Fruit fly (Drosophila melanogaster): ENCODE data around the gene CG31704.

CG31704 gene

DNA sequence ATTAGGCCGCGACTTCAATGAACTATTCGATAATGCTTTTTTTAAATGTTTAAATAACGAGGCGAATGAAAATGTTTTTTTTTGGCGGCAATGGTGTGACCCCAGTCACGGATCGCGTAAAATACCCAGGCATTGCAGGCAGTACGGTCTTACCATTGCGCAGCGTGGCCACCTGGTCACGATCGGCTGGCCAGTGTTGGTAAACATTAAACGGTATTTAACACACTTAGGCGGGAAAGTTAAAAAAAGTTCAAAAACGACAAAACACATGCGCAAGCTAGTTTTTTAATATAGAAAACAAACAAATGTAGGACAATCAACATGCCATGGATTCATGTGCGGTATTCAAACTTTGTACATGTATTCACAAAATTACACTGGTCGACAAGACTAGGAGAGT lies 11.2 kb upstream of the CG31704 start, which contains the start of gene esc (continued):
- TF ChIP-seq CG12744 (GFP tag; optimal IDR thresholded peaks at IDR 0.05): peak; percentile 15
- TF ChIP-seq bigmax (GFP tag; optimal IDR thresholded peaks at IDR 0.05): no peak
- TF ChIP-seq Ada2b (GFP tag; IDR thresholded peaks at IDR 0.05): no peak
- TF ChIP-seq Dip2 (GFP tag; IDR thresholded peaks at IDR 0.05): no peak
- TF ChIP-seq vnd (GFP tag; IDR thresholded peaks at IDR 0.05; ENCODE audit: partially characterized antibody): no peak
- no peak for TF ChIP-seq CG8281 (tag; optimal IDR thresholded peaks at IDR 0.05)
- TF ChIP-seq CG7357 (GFP tag; IDR thresholded peaks at IDR 0.05): no peak
- TF ChIP-seq Bgb (GFP tag; IDR thresholded peaks at IDR 0.05; ENCODE audit: partially characterized antibody): peak; percentile 26; the same call in 1 of the 2 replicates
- peak; percentile 62 for TF ChIP-seq nmo (GFP tag; optimal IDR thresholded peaks at IDR 0.05)
- TF ChIP-seq MTF-1 (GFP tag; optimal IDR thresholded peaks at IDR 0.05; ENCODE audit: borderline replicate concordance): no peak
- TF ChIP-seq so (GFP tag; IDR thresholded peaks at IDR 0.05): no peak
- no peak for TF ChIP-seq bowl (GFP tag; IDR thresholded peaks at IDR 0.05)
- no peak for TF ChIP-seq grn (GFP tag; optimal IDR thresholded peaks at IDR 0.05)
- no peak for TF ChIP-seq CG9437 (GFP tag; optimal IDR thresholded peaks at IDR 0.05)
- TF ChIP-seq Aef1 (GFP tag; IDR thresholded peaks at IDR 0.05): no peak
- no peak for TF ChIP-seq CG11560 (tag; IDR thresholded peaks at IDR 0.05)
- TF ChIP-seq sna (GFP tag; IDR thresholded peaks at IDR 0.05; ENCODE audit: partially characterized antibody): no peak
- TF ChIP-seq CG4820 (GFP tag; optimal IDR thresholded peaks at IDR 0.05): peak; percentile 26
- TF ChIP-seq Taf1 (GFP tag; IDR thresholded peaks at IDR 0.05): no peak
- no peak for TF ChIP-seq nom (GFP tag; optimal IDR thresholded peaks at IDR 0.05)
- no peak for TF ChIP-seq CG6683 (GFP tag; optimal IDR thresholded peaks at IDR 0.05)
- TF ChIP-seq Gug (GFP tag; IDR thresholded peaks at IDR 0.05): no peak
- peak; percentile 52 for TF ChIP-seq HLH54F (GFP tag; optimal IDR thresholded peaks at IDR 0.05)
- TF ChIP-seq tio (GFP tag; optimal IDR thresholded peaks at IDR 0.05): no peak
- TF ChIP-seq lola (GFP tag; optimal IDR thresholded peaks at IDR 0.05): no peak
- TF ChIP-seq CG18599 (GFP tag; optimal IDR thresholded peaks at IDR 0.05): no peak
- no peak for TF ChIP-seq sd (tag; optimal IDR thresholded peaks at IDR 0.05)
- no peak for TF ChIP-seq chm (GFP tag; IDR thresholded peaks at IDR 0.05)
- TF ChIP-seq CG42726 (GFP tag; IDR thresholded peaks at IDR 0.05; ENCODE audit: partially characterized antibody): no peak
- TF ChIP-seq CG9215 (GFP tag; IDR thresholded peaks at IDR 0.05): no peak
- peak; percentile 62 for TF ChIP-seq zen (tag; optimal IDR thresholded peaks at IDR 0.05)
- TF ChIP-seq lab (GFP tag; optimal IDR thresholded peaks at IDR 0.05): peak; percentile 36
- no peak for TF ChIP-seq CG16863 (GFP tag; optimal IDR thresholded peaks at IDR 0.05)
- TF ChIP-seq CG31441 (GFP tag; IDR thresholded peaks at IDR 0.05): no peak
- no peak for TF ChIP-seq CG11696 (GFP tag; IDR thresholded peaks at IDR 0.05)
- peak; percentile 39 for TF ChIP-seq CG13624 (GFP tag; optimal IDR thresholded peaks at IDR 0.05)
- TF ChIP-seq Hr78 (GFP tag; optimal IDR thresholded peaks at IDR 0.05): no peak
- TF ChIP-seq slou (GFP tag; optimal IDR thresholded peaks at IDR 0.05): no peak
- peak; percentile 39 for TF ChIP-seq lilli (GFP tag; optimal IDR thresholded peaks at IDR 0.05)
- no peak for TF ChIP-seq exex (tag; optimal IDR thresholded peaks at IDR 0.05)
- no peak for TF ChIP-seq gt (GFP tag; IDR thresholded peaks at IDR 0.05)
- TF ChIP-seq en (GFP tag; optimal IDR thresholded peaks at IDR 0.05): no peak
- no peak for TF ChIP-seq ERR (GFP tag; optimal IDR thresholded peaks at IDR 0.05)
- TF ChIP-seq tgo (GFP tag; IDR thresholded peaks at IDR 0.05): no peak
- TF ChIP-seq aop (GFP tag; IDR thresholded peaks at IDR 0.05): no peak
- TF ChIP-seq GATAe (GFP tag; conservative IDR thresholded peaks at IDR 0.05): no peak
- peak; percentile 37 for TF ChIP-seq CG12659 (GFP tag; optimal IDR thresholded peaks at IDR 0.05)
- no peak for TF ChIP-seq Ssrp (tag; optimal IDR thresholded peaks at IDR 0.05)
- TF ChIP-seq CG17612 (GFP tag; IDR thresholded peaks at IDR 0.05): no peak
- TF ChIP-seq CG17359 (tag; optimal IDR thresholded peaks at IDR 0.05): no peak
- TF ChIP-seq Oaz (GFP tag; IDR thresholded peaks at IDR 0.05): no peak
